Fruit fly (Drosophila melanogaster): ENCODE measurements around the gene Cyp4e3.

DNA sequence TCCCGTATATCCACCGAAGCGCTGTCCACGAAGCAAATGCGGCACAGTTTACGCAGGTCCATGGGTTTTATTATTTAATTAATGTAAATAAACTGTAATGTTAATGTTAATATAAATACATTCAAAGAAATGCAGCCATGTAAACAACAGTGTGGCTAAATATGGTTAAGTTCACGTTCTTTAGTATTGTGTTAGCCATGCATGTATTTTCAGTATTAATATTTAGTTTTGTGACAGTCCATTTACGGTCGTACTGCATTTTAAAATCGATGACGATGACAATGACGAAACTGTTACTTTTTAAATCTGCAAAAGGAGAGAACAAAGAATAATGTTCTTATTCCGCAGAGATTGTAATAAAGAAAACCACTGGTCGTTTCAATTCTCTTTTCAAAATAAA, 43.1 kb upstream of the Cyp4e3 start, which contains the start of gene CG13123:
- TF ChIP-seq CG6276 (GFP tag; optimal IDR thresholded peaks at IDR 0.05): no peak
- no peak for TF ChIP-seq CG6163 (GFP tag; IDR thresholded peaks at IDR 0.05)
- TF ChIP-seq lz (GFP tag; optimal IDR thresholded peaks at IDR 0.05): no peak
- no peak for TF ChIP-seq Hr39 (GFP tag; optimal IDR thresholded peaks at IDR 0.05)
- TF ChIP-seq CG6808 (GFP tag; optimal IDR thresholded peaks at IDR 0.05): no peak

Data from whole organism, prepupa.